Fruit fly (Drosophila melanogaster): Measurements from ENCODE around the gene Kots.

Gene Kots

dm6 chr3R:13921806-13922515 lies 42.0 kb downstream of the Kots start (continued):
- TF ChIP-seq D (optimal IDR thresholded peaks at IDR 0.05) (no peak), D (GFP tag; optimal IDR thresholded peaks at IDR 0.05) (peak; percentile 38), Fer2 (tag; optimal IDR thresholded peaks at IDR 0.05) (no peak), CG31441 (GFP tag; IDR thresholded peaks at IDR 0.05) (peak; percentile 25; the same call in 1 of the 2 replicates), CG10147 (GFP tag; optimal IDR thresholded peaks at IDR 0.05) (no peak), CG18262 (tag; optimal IDR thresholded peaks at IDR 0.05) (peak; percentile 49), CG1024 (GFP tag; IDR thresholded peaks at IDR 0.05) (no peak), CG6791 (GFP tag; IDR thresholded peaks at IDR 0.05; ENCODE audit: partially characterized antibody) (peak; percentile 59; the same call in 2 of the 3 replicates), vnd (GFP tag; IDR thresholded peaks at IDR 0.05; ENCODE audit: partially characterized antibody) (0 out of 3 replicates have a peak, but pooled peaks have one; percentile 46), eyg (GFP tag; optimal IDR thresholded peaks at IDR 0.05) (no peak), nom (GFP tag; optimal IDR thresholded peaks at IDR 0.05) (peak; percentile 77), Eip74EF (GFP tag; optimal IDR thresholded peaks at IDR 0.05) (no peak), CG2202 (tag; optimal IDR thresholded peaks at IDR 0.05) (no peak), Fer3 (tag; optimal IDR thresholded peaks at IDR 0.05) (no peak), org-1 (GFP tag; optimal IDR thresholded peaks at IDR 0.05) (no peak), sd (tag; optimal IDR thresholded peaks at IDR 0.05) (no peak), gsb-n (tag; optimal IDR thresholded peaks at IDR 0.05) (no peak), CG11085 (GFP tag; IDR thresholded peaks at IDR 0.05) (no peak), gce (GFP tag; IDR thresholded peaks at IDR 0.05) (0 out of 3 replicates have a peak, but pooled peaks have one; percentile 24), GATAe (GFP tag; conservative IDR thresholded peaks at IDR 0.05) (no peak), CG5953 (GFP tag; IDR thresholded peaks at IDR 0.05) (no peak), CG15011 (GFP tag; optimal IDR thresholded peaks at IDR 0.05) (no peak), CG30431 (GFP tag; optimal IDR thresholded peaks at IDR 0.05) (no peak), sug (tag; optimal IDR thresholded peaks at IDR 0.05) (no peak), CG1602 (GFP tag; optimal IDR thresholded peaks at IDR 0.05) (no peak), jigr1 (GFP tag; IDR thresholded peaks at IDR 0.05) (no peak), ap (GFP tag; IDR thresholded peaks at IDR 0.05) (no peak), Drgx (GFP tag; IDR thresholded peaks at IDR 0.05) (peak; percentile 69), CG10979 (tag; optimal IDR thresholded peaks at IDR 0.05) (peak; percentile 68), hb (GFP tag; IDR thresholded peaks at IDR 0.05; ENCODE audit: partially characterized antibody) (no peak), CG2875 (GFP tag; optimal IDR thresholded peaks at IDR 0.05) (no peak), Hmx (GFP tag; optimal IDR thresholded peaks at IDR 0.05) (no peak), hth (optimal IDR thresholded peaks at IDR 0.05) (no peak), nau (GFP tag; optimal IDR thresholded peaks at IDR 0.05) (peak; percentile 3), Abd-B (GFP tag; optimal IDR thresholded peaks at IDR 0.05) (no peak), CG30020 (tag; optimal IDR thresholded peaks at IDR 0.05) (no peak), Rfx (GFP tag; IDR thresholded peaks at IDR 0.05) (peak; percentile 37; the same call in 1 of the 2 replicates), CG12071 (GFP tag; optimal IDR thresholded peaks at IDR 0.05) (peak; percentile 1), ken (GFP tag; IDR thresholded peaks at IDR 0.05) (no peak), gt (GFP tag; IDR thresholded peaks at IDR 0.05) (no peak), Pdp1 (GFP tag; optimal IDR thresholded peaks at IDR 0.05) (no peak), Jarid2 (GFP tag; optimal IDR thresholded peaks at IDR 0.05) (no peak), run (tag; optimal IDR thresholded peaks at IDR 0.05) (no peak), CG14965 (GFP tag; optimal IDR thresholded peaks at IDR 0.05; ENCODE audit: borderline replicate concordance) (no peak), Doc2 (GFP tag; IDR thresholded peaks at IDR 0.05) (no peak), CG4820 (GFP tag; optimal IDR thresholded peaks at IDR 0.05) (no peak), CG14710 (tag; optimal IDR thresholded peaks at IDR 0.05) (peak; percentile 47), eve (GFP tag; optimal IDR thresholded peaks at IDR 0.05) (no peak), cato (GFP tag; optimal IDR thresholded peaks at IDR 0.05; ENCODE audit: borderline replicate concordance) (no peak)
